Fruit fly (Drosophila melanogaster) whole organism, embryonic: ENCODE measurements around the gene CG34293.

Experiments used
- Aef1 ChIP-seq: fragments of 200-800 bp; sonication (Bioruptor generic); IDR thresholded peaks from 3 replicates; pipeline ENCODE4 v1.3.6; 2022; ENCODE audit warnings: missing biosample characterization, missing genetic modification characterization
- C15 ChIP-seq: fragments of 200-800 bp; sonication (Bioruptor generic); IDR thresholded peaks from 3 replicates; pipeline ENCODE4 v1.3.6; 2022; ENCODE audit warnings: missing biosample characterization, missing genetic modification characterization
- CG11504 ChIP-seq: fragments of 200-800 bp; sonication (Bioruptor generic); optimal IDR thresholded peaks from 3 replicates; lab custom pipeline; 2019; ENCODE audit warnings: missing biosample characterization, mild to moderate bottlenecking, missing genetic modification characterization, moderate library complexity
- CG14860 ChIP-seq: fragments of 200-800 bp; sonication (Bioruptor generic); IDR thresholded peaks from 3 replicates; pipeline ENCODE4 v1.3.6; 2022; ENCODE audit warnings: missing biosample characterization, missing genetic modification characterization; ENCODE audit not compliant: partially characterized antibody
- CG1603 ChIP-seq: fragments of 200-800 bp; sonication (Bioruptor generic); optimal IDR thresholded peaks from 2 replicates; lab custom pipeline; 2019; ENCODE audit warnings: missing biosample characterization, mild to moderate bottlenecking, missing genetic modification characterization, moderate library complexity
- CG17361 ChIP-seq: fragments of 200-800 bp; sonication (Bioruptor generic); IDR thresholded peaks from 3 replicates; pipeline ENCODE4 v1.3.6; 2022; ENCODE audit warnings: missing biosample characterization, missing genetic modification characterization
- CG18262 ChIP-seq: fragments of 200-800 bp; optimal IDR thresholded peaks from 3 replicates; lab custom pipeline; 2019; ENCODE audit warnings: missing biosample characterization, mild to moderate bottlenecking, missing genetic modification characterization, moderate library complexity
- CG31224 ChIP-seq: fragments of 200-800 bp; sonication (Bioruptor generic); IDR thresholded peaks from 2 replicates; pipeline ENCODE4 v1.3.6; 2022; ENCODE audit warnings: missing biosample characterization, missing genetic modification characterization
- CG31441 ChIP-seq: fragments of 200-800 bp; sonication (Bioruptor generic); IDR thresholded peaks from 2 replicates; pipeline ENCODE4 v1.3.6; 2022; ENCODE audit warnings: missing biosample characterization, missing genetic modification characterization
- CG33213 ChIP-seq: fragments of 200-800 bp; sonication (Bioruptor generic); optimal IDR thresholded peaks from 3 replicates; lab custom pipeline; 2016; ENCODE audit warnings: missing biosample characterization, missing genetic modification characterization
- CG4328 ChIP-seq: fragments of 200-800 bp; sonication (Bioruptor generic); optimal IDR thresholded peaks from 3 replicates; lab custom pipeline; 2017; ENCODE audit warnings: missing biosample characterization, missing genetic modification reagents, missing genetic modification characterization
- CG7556 ChIP-seq: fragments of 200-800 bp; sonication (Bioruptor generic); optimal IDR thresholded peaks from 2 replicates; lab custom pipeline; 2017; ENCODE audit warnings: missing biosample characterization, mild to moderate bottlenecking, missing genetic modification characterization
- CHES-1-like ChIP-seq: fragments of 200-800 bp; sonication (Bioruptor generic); optimal IDR thresholded peaks from 2 replicates; lab custom pipeline; 2016; ENCODE audit warnings: missing biosample characterization, missing genetic modification characterization
- Drgx ChIP-seq: fragments of 200-800 bp; sonication (Bioruptor generic); IDR thresholded peaks from 2 replicates; pipeline ENCODE4 v1.3.6; 2022; ENCODE audit warnings: missing biosample characterization, missing genetic modification characterization
- Ets65A ChIP-seq: fragments of 200-800 bp; sonication (Bioruptor generic); peaks from one replicate; lab custom pipeline; 2016; ENCODE audit warnings: missing biosample characterization, missing genetic modification characterization
- Ets97D ChIP-seq: fragments of 200-800 bp; sonication (Bioruptor generic); optimal IDR thresholded peaks from 3 replicates; lab custom pipeline; 2016; ENCODE audit warnings: missing biosample characterization, missing genetic modification characterization
- Hey ChIP-seq: fragments of 200-800 bp; sonication (Bioruptor generic); optimal IDR thresholded peaks from 3 replicates; lab custom pipeline; 2018; ENCODE audit warnings: missing biosample characterization, mild to moderate bottlenecking, missing genetic modification characterization
- Kr ChIP-seq: fragments of 200-800 bp; sonication (Bioruptor generic); optimal IDR thresholded peaks from 2 replicates; lab custom pipeline; 2017; ENCODE audit warnings: missing biosample characterization, mild to moderate bottlenecking, missing genetic modification characterization
- Meics ChIP-seq: fragments of 200-800 bp; sonication (Bioruptor generic); optimal IDR thresholded peaks from 2 replicates; lab custom pipeline; 2017; ENCODE audit warnings: missing biosample characterization, mild to moderate bottlenecking, missing genetic modification characterization
- NC2α ChIP-seq: fragments of 200-800 bp; sonication (Bioruptor generic); optimal IDR thresholded peaks from 2 replicates; lab custom pipeline; 2016; ENCODE audit warnings: missing biosample characterization, missing genetic modification characterization
- NC2β ChIP-seq: fragments of 200-800 bp; sonication (Bioruptor generic); optimal IDR thresholded peaks from 2 replicates; lab custom pipeline; 2016; ENCODE audit warnings: missing biosample characterization, missing genetic modification characterization
- Optix ChIP-seq: fragments of 200-800 bp; sonication (Bioruptor generic); IDR thresholded peaks from 3 replicates; pipeline ENCODE4 v1.3.6; 2022; ENCODE audit warnings: missing biosample characterization, missing genetic modification characterization
- bcd ChIP-seq: fragments of 200-800 bp; sonication (Bioruptor generic); optimal IDR thresholded peaks from 2 replicates; lab custom pipeline; 2017; ENCODE audit warnings: missing biosample characterization, mild to moderate bottlenecking, missing genetic modification characterization
- bsh ChIP-seq, 2 experiments: fragments of 200-800 bp; sonication (Bioruptor generic); optimal IDR thresholded peaks; 2 replicates each; lab custom pipeline; 2017 to 2018; ENCODE audit warnings: mild to moderate bottlenecking in 2 of 2, missing biosample characterization in 2 of 2, missing genetic modification characterization in 2 of 2, moderate library complexity in 1 of 2
- cg ChIP-seq: fragments of 200-800 bp; sonication (Bioruptor generic); optimal IDR thresholded peaks from 3 replicates; lab custom pipeline; 2019; ENCODE audit warnings: missing biosample characterization, mild to moderate bottlenecking, missing genetic modification characterization, moderate library complexity
- chinmo ChIP-seq: fragments of 200-800 bp; sonication (Bioruptor generic); IDR thresholded peaks from 4 replicates; pipeline ENCODE4 v1.3.6; 2022; ENCODE audit warnings: missing biosample characterization, missing genetic modification characterization; ENCODE audit not compliant: partially characterized antibody
- disco-r ChIP-seq: fragments of 200-800 bp; sonication (Bioruptor generic); optimal IDR thresholded peaks from 2 replicates; lab custom pipeline; 2016; ENCODE audit warnings: missing biosample characterization, missing genetic modification characterization
- dpn ChIP-seq, 2 experiments: fragments of 200-800 bp; sonication (Bioruptor generic); optimal IDR thresholded peaks; 3 replicates each; lab custom pipeline; 2016; ENCODE audit warnings: missing biosample characterization in 2 of 2, missing genetic modification characterization in 2 of 2
- emc ChIP-seq: fragments of 200-800 bp; sonication (Bioruptor generic); optimal IDR thresholded peaks from 2 replicates; lab custom pipeline; 2016; ENCODE audit warnings: missing biosample characterization, missing genetic modification characterization
- gcm2 ChIP-seq: fragments of 200-800 bp; sonication (Bioruptor generic); optimal IDR thresholded peaks from 2 replicates; lab custom pipeline; 2016; ENCODE audit warnings: missing biosample characterization, missing genetic modification characterization
- gem ChIP-seq: fragments of 200-800 bp; sonication (Bioruptor generic); optimal IDR thresholded peaks from 2 replicates; lab custom pipeline; 2019; ENCODE audit warnings: missing biosample characterization, mild to moderate bottlenecking, missing genetic modification characterization, moderate library complexity
- gro ChIP-seq: fragments of 200-800 bp; sonication (Bioruptor generic); optimal IDR thresholded peaks from 2 replicates; lab custom pipeline; 2016; ENCODE audit warnings: missing biosample characterization, missing genetic modification characterization
- gsb-n ChIP-seq: fragments of 200-800 bp; sonication (Bioruptor generic); optimal IDR thresholded peaks from 3 replicates; lab custom pipeline; 2018; ENCODE audit warnings: missing biosample characterization, mild to moderate bottlenecking, missing genetic modification characterization
- ken ChIP-seq: fragments of 200-800 bp; sonication (Bioruptor generic); IDR thresholded peaks from 3 replicates; pipeline ENCODE4 v1.3.6; 2022; ENCODE audit warnings: missing biosample characterization, missing genetic modification characterization
- lbe ChIP-seq: fragments of 200-800 bp; sonication (Bioruptor generic); optimal IDR thresholded peaks from 2 replicates; lab custom pipeline; 2016; ENCODE audit warnings: missing biosample characterization, mild to moderate bottlenecking, missing genetic modification characterization
- nom ChIP-seq: fragments of 200-800 bp; sonication (Bioruptor generic); optimal IDR thresholded peaks from 2 replicates; lab custom pipeline; 2017; ENCODE audit warnings: missing biosample characterization, missing genetic modification characterization, mild to moderate bottlenecking, moderate library complexity, missing genetic modification reagents
- phol ChIP-seq: fragments of 200-800 bp; sonication (Bioruptor generic); optimal IDR thresholded peaks from 3 replicates; lab custom pipeline; 2018; ENCODE audit warnings: missing biosample characterization, mild to moderate bottlenecking, missing genetic modification characterization, moderate library complexity
- run ChIP-seq: fragments of 200-800 bp; sonication (Bioruptor generic); optimal IDR thresholded peaks from 3 replicates; lab custom pipeline; 2018; ENCODE audit warnings: missing biosample characterization, mild to moderate bottlenecking, missing genetic modification characterization
- seq ChIP-seq: fragments of 200-800 bp; sonication (Bioruptor generic); IDR thresholded peaks from 2 replicates; pipeline ENCODE4 v1.3.6; 2022; ENCODE audit warnings: missing biosample characterization, missing genetic modification characterization
- sqz ChIP-seq: fragments of 200-800 bp; sonication (Bioruptor generic); optimal IDR thresholded peaks from 3 replicates; lab custom pipeline; 2018; ENCODE audit warnings: missing biosample characterization, mild to moderate bottlenecking, missing genetic modification characterization
- ssp ChIP-seq: fragments of 200-800 bp; sonication (Bioruptor generic); IDR thresholded peaks from 2 replicates; pipeline ENCODE4 v1.3.6; 2022; ENCODE audit warnings: missing biosample characterization, missing genetic modification characterization
- tx ChIP-seq: fragments of 200-800 bp; sonication (Bioruptor generic); optimal IDR thresholded peaks from 2 replicates; lab custom pipeline; 2016; ENCODE audit warnings: missing biosample characterization, missing genetic modification characterization
- vfl ChIP-seq: fragments of 200-800 bp; sonication (Bioruptor generic); optimal IDR thresholded peaks from 2 replicates; lab custom pipeline; 2016; ENCODE audit warnings: missing biosample characterization, missing genetic modification characterization
- z ChIP-seq: fragments of 200-800 bp; sonication (Bioruptor generic); IDR thresholded peaks from 3 replicates; pipeline ENCODE4 v1.3.6; 2022; ENCODE audit warnings: missing biosample characterization, missing genetic modification characterization

CG34293 gene

DNA sequence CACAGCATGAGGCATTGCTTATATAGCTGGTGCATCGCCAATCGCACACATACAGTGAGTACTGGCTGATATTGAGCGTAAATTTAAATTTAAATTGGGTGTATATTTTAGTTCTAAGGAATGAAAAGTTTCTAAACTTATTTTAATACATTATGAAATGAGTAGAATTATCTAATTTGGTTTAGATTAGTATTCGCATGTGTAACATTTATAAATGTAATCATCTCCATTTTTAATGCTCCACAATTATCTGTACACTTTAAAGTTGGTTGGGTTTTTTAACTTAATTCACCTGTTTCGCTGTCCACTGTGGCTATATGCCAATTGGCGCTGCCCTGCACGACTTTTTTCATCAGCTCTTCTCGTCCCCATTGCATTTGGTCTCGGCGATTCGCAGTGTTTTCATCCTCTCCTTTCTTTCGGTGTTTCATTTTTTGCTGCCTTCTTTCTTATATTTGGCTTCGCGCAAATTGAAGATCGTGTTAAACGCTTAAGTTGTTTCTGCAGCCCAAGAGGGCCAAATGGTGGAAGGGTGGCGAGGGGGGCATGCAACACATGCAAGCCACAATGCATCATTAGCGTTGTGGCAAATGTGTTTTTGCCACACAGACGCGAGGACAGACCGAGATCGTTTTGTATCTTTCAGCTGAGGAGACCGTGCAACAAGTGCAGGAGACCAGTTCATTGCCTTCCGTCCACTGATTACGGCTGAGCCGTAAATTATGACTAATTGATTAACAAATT, 36.3 kb upstream of the CG34293 start:
- TF ChIP-seq nom (peak; percentile 68), lbe (GFP tag; lab: Kevin White, UChicago) (peak; percentile 23), bsh (GFP tag; optimal IDR thresholded peaks at IDR 0.05; lab: Kevin White, UChicago) (peak in 1 of 2 experiments; percentile 72), Ets65A (peak; percentile 58), Drgx (GFP tag; lab: Robert Waterston, UW) (peak; percentile 33; the same call in 1 of the 2 replicates), Aef1 (GFP tag; lab: Robert Waterston, UW) (no peak), seq (GFP tag; lab: Robert Waterston, UW) (no peak)
- TF ChIP-seq, all 482 proteins: peak for 5

dm6 chr3R:27198883-27199780, 33.8 kb upstream of the CG34293 start:
- no peak for TF ChIP-seq C15 (GFP tag; lab: Robert Waterston, UW)
- TF ChIP-seq nom = peak; percentile 68
- TF ChIP-seq sqz (GFP tag; lab: Kevin White, UChicago) = peak; percentile 19
- no peak for TF ChIP-seq CG31441
- TF ChIP-seq vfl (GFP tag; lab: Kevin White, UChicago) = no peak
- TF ChIP-seq NC2β (GFP tag; lab: Kevin White, UChicago) = no peak
- TF ChIP-seq dpn (GFP tag; optimal IDR thresholded peaks at IDR 0.05; lab: Kevin White, UChicago) = no peak
- no peak for TF ChIP-seq CG11504

DNA sequence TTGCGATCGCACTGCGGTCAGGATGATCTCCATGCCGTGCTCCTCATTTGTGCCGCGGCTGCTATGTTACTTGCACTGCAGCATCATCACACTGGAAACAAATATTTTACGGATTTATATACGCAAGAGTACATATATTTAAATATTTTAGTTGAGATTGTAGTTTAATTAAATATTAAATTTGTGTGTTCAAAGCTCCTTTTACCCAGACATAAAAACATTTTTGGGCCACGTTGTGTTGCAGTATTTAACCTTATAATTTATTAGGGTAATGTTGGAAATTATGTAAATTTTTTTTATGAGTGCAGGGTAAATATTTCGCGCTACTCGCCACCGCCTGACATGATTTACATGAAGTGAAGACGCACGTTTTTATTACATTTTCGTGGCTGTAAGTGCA, 32.2 kb upstream of the CG34293 start:
- TF ChIP-seq disco-r (GFP tag; lab: Kevin White, UChicago) (no peak), run (tag; lab: Kevin White, UChicago) (no peak), gcm2 (GFP tag; lab: Kevin White, UChicago) (no peak), CG1603 (tag; lab: Kevin White, UChicago) (no peak), Hey (tag; lab: Kevin White, UChicago) (no peak), ken (GFP tag; lab: Robert Waterston, UW) (no peak), emc (GFP tag; lab: Kevin White, UChicago) (no peak), CG17361 (no peak), tx (GFP tag; lab: Kevin White, UChicago) (no peak), CG4328 (no peak), chinmo (GFP tag; lab: Robert Waterston, UW) (no peak), Ets97D (GFP tag; lab: Kevin White, UChicago) (no peak), vfl (GFP tag; lab: Kevin White, UChicago) (no peak), Meics (GFP tag; lab: Kevin White, UChicago) (no peak), dpn (GFP tag; optimal IDR thresholded peaks at IDR 0.05; lab: Kevin White, UChicago) (no peak), CG31441 (0 out of 2 replicates have a peak, but pooled peaks have one; percentile 10), CHES-1-like (GFP tag; lab: Kevin White, UChicago) (no peak), gro (no peak), gem (tag; lab: Kevin White, UChicago) (peak; percentile 24), Kr (GFP tag; lab: Kevin White, UChicago) (no peak), CG31224 (GFP tag; lab: Robert Waterston, UW) (no peak), bcd (GFP tag; lab: Kevin White, UChicago) (no peak), gsb-n (tag; lab: Kevin White, UChicago) (peak; percentile 1), ssp (GFP tag; lab: Robert Waterston, UW) (no peak), CG7556 (GFP tag; lab: Kevin White, UChicago) (no peak), Drgx (GFP tag; lab: Robert Waterston, UW) (no peak), phol (tag; lab: Kevin White, UChicago) (peak; percentile 9), cg (GFP tag; lab: Kevin White, UChicago) (no peak), Optix (GFP tag; lab: Robert Waterston, UW) (no peak), CG14860 (GFP tag; lab: Robert Waterston, UW) (no peak), z (no peak), CG33213 (GFP tag; lab: Kevin White, UChicago) (no peak), CG18262 (tag; lab: Kevin White, UChicago) (peak; percentile 12), NC2α (GFP tag; lab: Kevin White, UChicago) (no peak)
